Worm (Caenorhabditis elegans) whole organism, L1 larva: ENCODE measurements around the gene rpl-11.1.

Source experiments
- C04F5.9 ChIP-seq: sonication (generic microtip); optimal IDR thresholded peaks from 2 replicates; lab custom pipeline; 2016; ENCODE audit warnings: missing genetic modification characterization, missing compliant biosample characterization
- C16A3.4 ChIP-seq: fragments of 150-350 bp; optimal IDR thresholded peaks from 2 replicates; lab custom pipeline; 2014; ENCODE audit warnings: missing biosample characterization, missing genetic modification characterization
- C34B4.2 ChIP-seq: sonication (generic microtip); optimal IDR thresholded peaks from 2 replicates; lab custom pipeline; 2017; ENCODE audit warnings: mild to moderate bottlenecking, missing genetic modification characterization, missing compliant biosample characterization
- F16B12.6 ChIP-seq: fragments of 150-350 bp; optimal IDR thresholded peaks from 2 replicates; lab custom pipeline; 2014; ENCODE audit warnings: missing biosample characterization, missing genetic modification characterization
- aha-1 ChIP-seq: fragments of 150-350 bp; optimal IDR thresholded peaks from 2 replicates; lab custom pipeline; 2014; ENCODE audit warnings: missing biosample characterization, missing genetic modification characterization
- alr-1 ChIP-seq: fragments of 200-800 bp; sonication (Bioruptor generic); optimal IDR thresholded peaks from 2 replicates; lab custom pipeline; 2018; ENCODE audit warnings: borderline replicate concordance, mild to moderate bottlenecking, missing genetic modification characterization, missing compliant biosample characterization
- blmp-1 ChIP-seq: fragments of 150-350 bp; optimal IDR thresholded peaks from 2 replicates; lab custom pipeline; 2014; ENCODE audit warnings: missing biosample characterization, missing genetic modification characterization
- ceh-63 ChIP-seq: fragments of 200-800 bp; sonication (Bioruptor generic); optimal IDR thresholded peaks from 2 replicates; lab custom pipeline; 2018; ENCODE audit warnings: mild to moderate bottlenecking, missing genetic modification characterization, missing compliant biosample characterization
- ceh-82 ChIP-seq, 3 experiments: fragments of 150-350 bp in 1 of 3; sonication (generic microtip) in 2 of 3; optimal IDR thresholded peaks; 2 replicates each; lab custom pipeline; 2014 to 2017; ENCODE audit warnings: missing biosample characterization in 3 of 3, missing genetic modification characterization in 3 of 3
- ces-1 ChIP-seq: fragments of 150-350 bp; optimal IDR thresholded peaks from 2 replicates; lab custom pipeline; 2014; ENCODE audit warnings: missing biosample characterization, missing genetic modification reagents, missing genetic modification characterization
- dpl-1 ChIP-seq, 3 experiments: fragments of 150-350 bp in 2 of 3; sonication (generic microtip) in 1 of 3; optimal IDR thresholded peaks; 2 replicates each; lab custom pipeline; 2014 to 2017; ENCODE audit warnings: missing biosample characterization in 3 of 3, missing genetic modification characterization in 3 of 3, missing genetic modification reagents in 3 of 3
- dsc-1 ChIP-seq: sonication (generic microtip); optimal IDR thresholded peaks from 2 replicates; lab custom pipeline; 2016; ENCODE audit warnings: mild to moderate bottlenecking, missing genetic modification characterization, missing compliant biosample characterization
- efl-1 ChIP-seq, 4 experiments: fragments of 150-350 bp; optimal IDR thresholded peaks in 3 of 4; peaks in 1 of 4; 1 replicate in 1 of 4; 2 replicates in 3 of 4; lab custom pipeline; 2014; ENCODE audit warnings: missing biosample characterization in 2 of 4, missing genetic modification characterization in 2 of 4, missing genetic modification reagents in 2 of 4
- egl-27 ChIP-seq, 2 experiments: fragments of 150-350 bp in 1 of 2; sonication (generic microtip); optimal IDR thresholded peaks; 3 replicates each; lab custom pipeline; 2017 to 2018; ENCODE audit warnings: missing biosample characterization in 2 of 2, missing genetic modification characterization in 2 of 2, missing genetic modification reagents in 2 of 2
- elt-2 ChIP-seq: sonication (generic microtip); optimal IDR thresholded peaks from 2 replicates; lab custom pipeline; 2016; ENCODE audit warnings: missing genetic modification characterization, mild to moderate bottlenecking, inconsistent platforms, missing compliant biosample characterization, missing genetic modification reagents
- elt-3 ChIP-seq, 6 experiments: fragments of 150-350 bp in 1 of 6; sonication (generic microtip); optimal IDR thresholded peaks; 2 replicates each; lab custom pipeline; 2017 to 2018; ENCODE audit warnings: missing biosample characterization in 6 of 6, missing genetic modification characterization in 6 of 6, inconsistent platforms in 1 of 6
- fkh-10 ChIP-seq: sonication (generic microtip); optimal IDR thresholded peaks from 2 replicates; lab custom pipeline; 2017; ENCODE audit warnings: missing biosample characterization, missing genetic modification reagents, missing genetic modification characterization
- fkh-4 ChIP-seq: sonication (generic microtip); optimal IDR thresholded peaks from 2 replicates; lab custom pipeline; 2016; ENCODE audit warnings: missing compliant biosample characterization, missing genetic modification characterization, borderline replicate concordance
- fkh-8 ChIP-seq: sonication (generic microtip); optimal IDR thresholded peaks from 2 replicates; lab custom pipeline; 2016; ENCODE audit warnings: mild to moderate bottlenecking, missing genetic modification characterization, missing compliant biosample characterization
- fos-1 ChIP-seq: fragments of 150-350 bp; optimal IDR thresholded peaks from 2 replicates; lab custom pipeline; 2014; ENCODE audit warnings: missing biosample characterization, missing genetic modification characterization
- grh-1 ChIP-seq: fragments of 200-800 bp; sonication (Bioruptor generic); IDR thresholded peaks from 2 replicates; pipeline ENCODE4 v1.3.6; 2022; ENCODE audit warnings: missing genetic modification reagents, missing genetic modification characterization, missing compliant biosample characterization
- hlh-17 ChIP-seq: fragments of 200-800 bp; sonication (Bioruptor generic); optimal IDR thresholded peaks from 2 replicates; lab custom pipeline; 2018; ENCODE audit warnings: missing genetic modification characterization, mild to moderate bottlenecking, missing compliant biosample characterization, moderate library complexity, borderline replicate concordance
- hpl-2 ChIP-seq: fragments of 150-350 bp; optimal IDR thresholded peaks from 2 replicates; lab custom pipeline; 2014; ENCODE audit warnings: missing biosample characterization, missing genetic modification reagents, missing genetic modification characterization
- jun-1 ChIP-seq: fragments of 150-350 bp; optimal IDR thresholded peaks from 2 replicates; lab custom pipeline; 2014; ENCODE audit warnings: missing biosample characterization, missing genetic modification reagents, missing genetic modification characterization
- lin-14 ChIP-seq: fragments of 200-800 bp; sonication (Bioruptor generic); optimal IDR thresholded peaks from 2 replicates; lab custom pipeline; 2018; ENCODE audit warnings: mild to moderate bottlenecking, missing genetic modification characterization, moderate library complexity, missing compliant biosample characterization
- lin-35 ChIP-seq, 2 experiments: fragments of 150-350 bp; optimal IDR thresholded peaks; 2 replicates each; lab custom pipeline; 2014; ENCODE audit warnings: missing biosample characterization in 2 of 2, missing genetic modification characterization in 2 of 2, missing genetic modification reagents in 2 of 2
- mab-9 ChIP-seq: fragments of 200-800 bp; sonication (Bioruptor generic); IDR thresholded peaks from 2 replicates; pipeline ENCODE4 v1.3.6; 2022; ENCODE audit warnings: missing genetic modification reagents, missing genetic modification characterization, missing compliant biosample characterization
- mdl-1 ChIP-seq, 2 experiments: fragments of 150-350 bp; optimal IDR thresholded peaks; 2 replicates each; lab custom pipeline; 2014 to 2017; ENCODE audit warnings: missing biosample characterization in 2 of 2, missing genetic modification characterization in 2 of 2, inconsistent platforms in 1 of 2
- mep-1 ChIP-seq: fragments of 150-350 bp; optimal IDR thresholded peaks from 2 replicates; lab custom pipeline; 2014; ENCODE audit warnings: missing biosample characterization, missing genetic modification characterization
- nhr-19 ChIP-seq: fragments of 200-800 bp; sonication (Bioruptor generic); conservative IDR thresholded peaks from 2 replicates; pipeline ENCODE4 v1.3.6; 2022; ENCODE audit warnings: missing genetic modification characterization, missing compliant biosample characterization
- nhr-20 ChIP-seq: sonication (generic microtip); optimal IDR thresholded peaks from 2 replicates; lab custom pipeline; 2016; ENCODE audit warnings: mild to moderate bottlenecking, missing genetic modification characterization, missing compliant biosample characterization
- nhr-237 ChIP-seq: fragments of 150-350 bp; optimal IDR thresholded peaks from 2 replicates; lab custom pipeline; 2014; ENCODE audit warnings: missing biosample characterization, missing genetic modification characterization
- nhr-28 ChIP-seq: fragments of 150-350 bp; optimal IDR thresholded peaks from 2 replicates; lab custom pipeline; 2014; ENCODE audit warnings: missing biosample characterization, missing genetic modification characterization
- nhr-47 ChIP-seq: sonication (generic microtip); optimal IDR thresholded peaks from 2 replicates; lab custom pipeline; 2016; ENCODE audit warnings: mild to moderate bottlenecking, missing genetic modification characterization, moderate library complexity, missing compliant biosample characterization
- nhr-76 ChIP-seq: sonication (generic microtip); optimal IDR thresholded peaks from 2 replicates; lab custom pipeline; 2017; ENCODE audit warnings: missing biosample characterization, missing genetic modification characterization
- nhr-77 ChIP-seq: fragments of 150-350 bp; optimal IDR thresholded peaks from 2 replicates; lab custom pipeline; 2014; ENCODE audit warnings: missing biosample characterization, missing genetic modification characterization
- nhr-84 ChIP-seq: sonication (generic microtip); optimal IDR thresholded peaks from 2 replicates; lab custom pipeline; 2017; ENCODE audit warnings: missing biosample characterization, missing genetic modification characterization
- pax-3 ChIP-seq: fragments of 200-800 bp; sonication (Bioruptor generic); optimal IDR thresholded peaks from 2 replicates; lab custom pipeline; 2018; ENCODE audit warnings: mild to moderate bottlenecking, missing genetic modification characterization, moderate library complexity, missing compliant biosample characterization
- pqm-1 ChIP-seq: sonication (generic microtip); optimal IDR thresholded peaks from 3 replicates; lab custom pipeline; 2017; ENCODE audit warnings: missing biosample characterization, missing genetic modification characterization
- sptf-1 ChIP-seq: fragments of 150-350 bp; optimal IDR thresholded peaks from 2 replicates; lab custom pipeline; 2014; ENCODE audit warnings: missing biosample characterization, missing genetic modification characterization
- sup-37 ChIP-seq: fragments of 200-800 bp; sonication (Bioruptor generic); optimal IDR thresholded peaks from 2 replicates; lab custom pipeline; 2018; ENCODE audit warnings: mild to moderate bottlenecking, missing genetic modification characterization, missing compliant biosample characterization
- swsn-7 ChIP-seq: sonication (generic microtip); optimal IDR thresholded peaks from 2 replicates; lab custom pipeline; 2016; ENCODE audit warnings: missing genetic modification characterization, missing compliant biosample characterization
- tbx-2 ChIP-seq: sonication (generic microtip); optimal IDR thresholded peaks from 2 replicates; lab custom pipeline; 2016; ENCODE audit warnings: missing genetic modification characterization, missing compliant biosample characterization
- unc-130 ChIP-seq: fragments of 150-350 bp; optimal IDR thresholded peaks from 2 replicates; lab custom pipeline; 2017; ENCODE audit warnings: missing biosample characterization, missing genetic modification characterization, inconsistent platforms
- unc-30 ChIP-seq: sonication (generic microtip); optimal IDR thresholded peaks from 2 replicates; lab custom pipeline; 2017; ENCODE audit warnings: missing biosample characterization, missing genetic modification characterization
- unc-62 ChIP-seq: fragments of 150-350 bp; optimal IDR thresholded peaks from 2 replicates; lab custom pipeline; 2014; ENCODE audit warnings: missing biosample characterization, missing genetic modification reagents, missing genetic modification characterization
- xbp-1 ChIP-seq: sonication (generic microtip); optimal IDR thresholded peaks from 2 replicates; lab custom pipeline; 2016; ENCODE audit warnings: missing genetic modification characterization, missing compliant biosample characterization
- ztf-11 ChIP-seq, 2 experiments: sonication (generic microtip); optimal IDR thresholded peaks; 2 replicates each; lab custom pipeline; 2016 to 2017; ENCODE audit warnings: missing genetic modification characterization in 2 of 2, missing biosample characterization in 1 of 2, missing compliant biosample characterization in 1 of 2
- ztf-4 ChIP-seq: fragments of 150-350 bp; optimal IDR thresholded peaks from 2 replicates; lab custom pipeline; 2014; ENCODE audit warnings: missing biosample characterization, missing genetic modification characterization

Gene rpl-11.1

DNA sequence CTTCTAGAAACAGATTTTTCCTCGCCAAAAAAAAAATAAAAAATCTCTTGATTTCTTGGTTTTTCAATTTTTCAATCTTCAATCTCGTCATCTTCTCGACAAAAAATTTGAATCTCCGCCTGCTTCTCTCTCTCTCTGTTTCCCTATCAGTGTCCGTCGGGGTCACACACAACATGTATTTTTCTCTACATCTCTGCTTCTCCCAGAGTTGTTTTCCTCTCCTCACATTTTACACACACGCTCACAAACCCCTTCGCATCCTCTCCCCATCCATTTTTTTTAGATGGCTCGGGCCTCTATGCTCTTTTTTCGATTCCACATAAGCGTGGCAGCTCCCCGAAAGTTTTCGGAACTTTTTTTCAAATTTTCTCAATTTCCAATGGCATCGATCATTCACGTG, 6.1 kb downstream of the rpl-11.1 start (continued):
- peak; percentile 85 for TF ChIP-seq lin-14 (GFP tag; lab: Kevin White, UChicago)
- TF ChIP-seq elt-2 (tag; lab: Kevin White, UChicago), result no peak
- TF ChIP-seq mep-1 (tag; lab: Kevin White, UChicago), result peak; percentile 61
- peak in 2 of 3 experiments; percentile 29 to 76 for TF ChIP-seq ceh-82 (tag; optimal IDR thresholded peaks at IDR 0.05; lab: Kevin White, UChicago)
- no peak for TF ChIP-seq unc-62 (GFP tag; lab: Kevin White, UChicago)
- TF ChIP-seq ces-1 (GFP tag; lab: Kevin White, UChicago), result no peak
- TF ChIP-seq fkh-10 (GFP tag; lab: Kevin White, UChicago), result peak; percentile 12
- TF ChIP-seq pqm-1 (tag; lab: Kevin White, UChicago), result no peak
- peak; percentile 29; the same call in 1 of the 2 replicates for TF ChIP-seq nhr-19 (GFP tag; lab: Robert Waterston, UW)
- TF ChIP-seq dpl-1 (GFP tag; optimal IDR thresholded peaks at IDR 0.05; lab: Kevin White, UChicago), result peak; percentile 62 to 81 (median 65)
- peak; percentile 46 to 68 for TF ChIP-seq efl-1 (optimal IDR thresholded peaks at IDR 0.05; lab: Kevin White, UChicago)
- TF ChIP-seq efl-1 (GFP tag; optimal IDR thresholded peaks at IDR 0.05 in 1 of 2; lab: Kevin White, UChicago), result peak; percentile 82 to 96
- TF ChIP-seq lin-35 (GFP tag; optimal IDR thresholded peaks at IDR 0.05; lab: Kevin White, UChicago), result peak; percentile 73 to 86
- TF ChIP-seq fos-1, result peak; percentile 42
- TF ChIP-seq elt-3 (tag; optimal IDR thresholded peaks at IDR 0.05; lab: Kevin White, UChicago), result peak in 2 of 6 experiments; percentile 1 to 14
- TF ChIP-seq unc-30 (tag; lab: Kevin White, UChicago), result no peak
- TF ChIP-seq nhr-20, result peak; percentile 67
- TF ChIP-seq nhr-237 (tag; lab: Kevin White, UChicago), result no peak
- TF ChIP-seq hlh-17 (GFP tag; lab: Kevin White, UChicago), result no peak

DNA sequence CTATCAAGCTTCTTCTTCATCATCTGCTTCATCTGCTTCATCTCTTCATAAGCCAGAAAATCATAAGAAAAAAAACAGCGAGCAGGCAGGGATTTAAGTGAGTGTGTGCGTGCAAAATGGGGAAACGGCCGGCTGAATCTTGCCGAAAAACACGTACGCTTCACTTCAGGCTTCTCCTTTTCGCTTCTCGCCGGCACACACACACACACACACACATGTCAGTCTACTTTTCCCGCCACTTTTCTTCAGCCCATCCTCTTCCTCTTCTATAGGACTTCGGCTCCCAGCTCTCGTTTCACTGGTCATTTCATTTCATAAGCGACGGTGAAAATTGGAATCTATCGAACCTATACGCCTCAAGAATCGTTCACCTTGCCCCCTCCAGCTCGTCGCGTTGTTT, 6.6 kb downstream of the rpl-11.1 start:
- TF ChIP-seq mdl-1 (tag; optimal IDR thresholded peaks at IDR 0.05; lab: Kevin White, UChicago) (no peak), nhr-84 (no peak), C34B4.2 (tag; lab: Kevin White, UChicago) (no peak), C16A3.4 (tag; lab: Kevin White, UChicago) (no peak), nhr-76 (tag; lab: Kevin White, UChicago) (no peak), pax-3 (tag; lab: Kevin White, UChicago) (no peak), C04F5.9 (tag; lab: Kevin White, UChicago) (no peak), nhr-47 (no peak), mab-9 (GFP tag; lab: Robert Waterston, UW) (no peak), nhr-237 (tag; lab: Kevin White, UChicago) (no peak), sptf-1 (no peak), aha-1 (tag; lab: Kevin White, UChicago) (no peak), blmp-1 (tag; lab: Kevin White, UChicago) (no peak), elt-3 (tag; optimal IDR thresholded peaks at IDR 0.05; lab: Kevin White, UChicago) (no peak), xbp-1 (no peak), alr-1 (tag; lab: Kevin White, UChicago) (no peak), jun-1 (tag; lab: Kevin White, UChicago) (no peak), nhr-77 (tag; lab: Kevin White, UChicago) (no peak), grh-1 (no peak), lin-14 (GFP tag; lab: Kevin White, UChicago) (peak; percentile 29), ztf-11 (tag; optimal IDR thresholded peaks at IDR 0.05; lab: Kevin White, UChicago) (no peak), fkh-10 (GFP tag; lab: Kevin White, UChicago) (no peak), lin-35 (GFP tag; optimal IDR thresholded peaks at IDR 0.05; lab: Kevin White, UChicago) (no peak), tbx-2 (tag; lab: Kevin White, UChicago) (no peak), fkh-8 (tag; lab: Kevin White, UChicago) (peak; percentile 27), sup-37 (GFP tag; lab: Kevin White, UChicago) (no peak), nhr-28 (tag; lab: Kevin White, UChicago) (no peak), ceh-63 (no peak), unc-130 (no peak), swsn-7 (tag; lab: Kevin White, UChicago) (no peak), F16B12.6 (no peak), hpl-2 (GFP tag; lab: Kevin White, UChicago) (no peak), ztf-4 (tag; lab: Kevin White, UChicago) (no peak), dpl-1 (GFP tag; optimal IDR thresholded peaks at IDR 0.05; lab: Kevin White, UChicago) (peak in 1 of 3 experiments; percentile 11), egl-27 (tag; optimal IDR thresholded peaks at IDR 0.05; lab: Kevin White, UChicago) (no peak), unc-30 (tag; lab: Kevin White, UChicago) (no peak), dsc-1 (tag; lab: Kevin White, UChicago) (peak; percentile 6), fkh-4 (tag; lab: Kevin White, UChicago) (no peak), hlh-17 (GFP tag; lab: Kevin White, UChicago) (no peak)
